Worm (Caenorhabditis elegans) whole organism, L3 larva: ENCODE measurements around the gene cyp-14A4.

Experiments
- R02D3.7 ChIP-seq: fragments of 150-350 bp; optimal IDR thresholded peaks from 2 replicates; lab custom pipeline; 2014; ENCODE audit warnings: missing biosample characterization, missing genetic modification characterization
- ZK546.5 ChIP-seq: sonication (generic microtip); optimal IDR thresholded peaks from 2 replicates; lab custom pipeline; 2017; ENCODE audit warnings: missing biosample characterization, missing genetic modification characterization
- aly-2 ChIP-seq: fragments of 150-350 bp; optimal IDR thresholded peaks from 2 replicates; lab custom pipeline; 2014; ENCODE audit warnings: missing biosample characterization, missing genetic modification characterization
- ama-1 ChIP-seq: fragments of 150-350 bp; optimal IDR thresholded peaks from 2 replicates; lab custom pipeline; 2018
- ceh-16 ChIP-seq: sonication (generic microtip); optimal IDR thresholded peaks from 2 replicates; lab custom pipeline; 2017; ENCODE audit warnings: missing biosample characterization, missing genetic modification characterization
- ceh-28 ChIP-seq: fragments of 150-350 bp; optimal IDR thresholded peaks from 2 replicates; lab custom pipeline; 2014; ENCODE audit warnings: missing biosample characterization, missing genetic modification reagents, missing genetic modification characterization
- ceh-82 ChIP-seq: fragments of 150-350 bp; optimal IDR thresholded peaks from 2 replicates; lab custom pipeline; 2014; ENCODE audit warnings: missing biosample characterization, missing genetic modification characterization
- daf-12 ChIP-seq: fragments of 150-350 bp; optimal IDR thresholded peaks from 2 replicates; lab custom pipeline; 2014; ENCODE audit warnings: missing biosample characterization, missing genetic modification reagents, missing genetic modification characterization
- egl-27 ChIP-seq: sonication (generic microtip); optimal IDR thresholded peaks from 4 replicates; lab custom pipeline; 2017; ENCODE audit warnings: missing biosample characterization, missing genetic modification reagents, missing genetic modification characterization
- egl-5 ChIP-seq: fragments of 150-350 bp; optimal IDR thresholded peaks from 2 replicates; lab custom pipeline; 2017; ENCODE audit warnings: missing biosample characterization, missing genetic modification reagents, missing genetic modification characterization, inconsistent platforms
- elt-1 ChIP-seq: fragments of 150-350 bp; optimal IDR thresholded peaks from 2 replicates; lab custom pipeline; 2014; ENCODE audit warnings: missing biosample characterization, missing genetic modification characterization
- elt-2 ChIP-seq: sonication (generic microtip); optimal IDR thresholded peaks from 2 replicates; lab custom pipeline; 2016; ENCODE audit warnings: missing genetic modification reagents, mild to moderate bottlenecking, missing genetic modification characterization, missing compliant biosample characterization
- elt-3 ChIP-seq, 3 experiments: fragments of 150-350 bp in 1 of 3; sonication (generic microtip) in 2 of 3; optimal IDR thresholded peaks; 2 replicates in 2 of 3; 4 replicates in 1 of 3; lab custom pipeline; 2014 to 2017; ENCODE audit warnings: missing biosample characterization in 3 of 3, missing genetic modification characterization in 3 of 3
- eor-1 ChIP-seq, 2 experiments: fragments of 150-350 bp; optimal IDR thresholded peaks; 2 replicates each; lab custom pipeline; 2014 to 2018; ENCODE audit warnings: missing biosample characterization in 2 of 2, missing genetic modification characterization in 2 of 2
- fkh-10 ChIP-seq: sonication (generic microtip); optimal IDR thresholded peaks from 2 replicates; lab custom pipeline; 2017; ENCODE audit warnings: missing biosample characterization, missing genetic modification reagents, missing genetic modification characterization
- fkh-2 ChIP-seq: fragments of 150-350 bp; optimal IDR thresholded peaks from 2 replicates; lab custom pipeline; 2014; ENCODE audit warnings: missing biosample characterization, missing genetic modification reagents, missing genetic modification characterization
- fos-1 ChIP-seq: fragments of 150-350 bp; optimal IDR thresholded peaks from 2 replicates; lab custom pipeline; 2014; ENCODE audit warnings: missing biosample characterization, missing genetic modification characterization
- hmg-11 ChIP-seq: sonication (generic microtip); optimal IDR thresholded peaks from 2 replicates; lab custom pipeline; 2016; ENCODE audit warnings: missing genetic modification characterization, missing compliant biosample characterization
- jun-1 ChIP-seq: fragments of 150-350 bp; optimal IDR thresholded peaks from 2 replicates; lab custom pipeline; 2014; ENCODE audit warnings: missing biosample characterization, missing genetic modification reagents, missing genetic modification characterization
- lin-15B ChIP-seq: fragments of 150-350 bp; optimal IDR thresholded peaks from 2 replicates; lab custom pipeline; 2014; ENCODE audit warnings: missing biosample characterization, missing genetic modification characterization
- lin-39 ChIP-seq: fragments of 150-350 bp; optimal IDR thresholded peaks from 2 replicates; lab custom pipeline; 2018; ENCODE audit warnings: missing biosample characterization, missing genetic modification reagents, missing genetic modification characterization
- lsy-12 ChIP-seq: sonication (generic microtip); optimal IDR thresholded peaks from 2 replicates; lab custom pipeline; 2016; ENCODE audit warnings: mild to moderate bottlenecking, missing genetic modification characterization, missing compliant biosample characterization
- mdl-1 ChIP-seq: fragments of 150-350 bp; optimal IDR thresholded peaks from 2 replicates; lab custom pipeline; 2014; ENCODE audit warnings: missing biosample characterization, missing genetic modification characterization
- mml-1 ChIP-seq: fragments of 150-350 bp; sonication (generic microtip); optimal IDR thresholded peaks from 3 replicates; lab custom pipeline; 2014; ENCODE audit warnings: missing biosample characterization, missing genetic modification characterization
- nfya-1 ChIP-seq: sonication (generic microtip); optimal IDR thresholded peaks from 2 replicates; lab custom pipeline; 2017; ENCODE audit warnings: missing genetic modification characterization, mild to moderate bottlenecking, missing compliant biosample characterization, antibody characterized with exemption, moderate library complexity; ENCODE audit not compliant: insufficient read depth
- nhr-11 ChIP-seq: fragments of 150-350 bp; optimal IDR thresholded peaks from 2 replicates; lab custom pipeline; 2014; ENCODE audit warnings: missing biosample characterization, missing genetic modification characterization
- nhr-12 ChIP-seq: fragments of 150-350 bp; optimal IDR thresholded peaks from 2 replicates; lab custom pipeline; 2014; ENCODE audit warnings: missing biosample characterization, missing genetic modification characterization
- nhr-23 ChIP-seq: fragments of 150-350 bp; optimal IDR thresholded peaks from 2 replicates; lab custom pipeline; 2014; ENCODE audit warnings: missing biosample characterization, missing genetic modification reagents, missing genetic modification characterization
- nhr-237 ChIP-seq: fragments of 150-350 bp; optimal IDR thresholded peaks from 2 replicates; lab custom pipeline; 2014; ENCODE audit warnings: missing biosample characterization, missing genetic modification characterization
- nhr-25 ChIP-seq: sonication (generic microtip); optimal IDR thresholded peaks from 2 replicates; lab custom pipeline; 2017; ENCODE audit warnings: missing biosample characterization, missing genetic modification characterization
- nhr-28 ChIP-seq: fragments of 150-350 bp; optimal IDR thresholded peaks from 2 replicates; lab custom pipeline; 2014; ENCODE audit warnings: missing biosample characterization, missing genetic modification characterization
- nhr-43 ChIP-seq: sonication (generic microtip); optimal IDR thresholded peaks from 2 replicates; lab custom pipeline; 2016; ENCODE audit warnings: mild to moderate bottlenecking, missing genetic modification characterization, missing compliant biosample characterization; ENCODE audit not compliant: poor library complexity, severe bottlenecking
- nhr-67 ChIP-seq: fragments of 150-350 bp; optimal IDR thresholded peaks from 2 replicates; lab custom pipeline; 2014; ENCODE audit warnings: missing biosample characterization, missing genetic modification characterization
- nhr-77 ChIP-seq: fragments of 150-350 bp; optimal IDR thresholded peaks from 2 replicates; lab custom pipeline; 2014; ENCODE audit warnings: missing biosample characterization, missing genetic modification characterization
- pha-4 ChIP-seq: fragments of 150-350 bp; optimal IDR thresholded peaks from 2 replicates; lab custom pipeline; 2014; ENCODE audit warnings: missing biosample characterization, missing genetic modification reagents, missing genetic modification characterization
- pqm-1 ChIP-seq: fragments of 150-350 bp; optimal IDR thresholded peaks from 2 replicates; lab custom pipeline; 2017; ENCODE audit warnings: missing biosample characterization, missing genetic modification characterization, inconsistent platforms
- sea-2 ChIP-seq: fragments of 150-350 bp; sonication (generic microtip); optimal IDR thresholded peaks from 4 replicates; lab custom pipeline; 2014; ENCODE audit warnings: missing biosample characterization, missing genetic modification reagents, missing genetic modification characterization
- skn-1 ChIP-seq: fragments of 150-350 bp; optimal IDR thresholded peaks from 2 replicates; lab custom pipeline; 2014; ENCODE audit warnings: missing biosample characterization, missing genetic modification characterization
- snpc-4 ChIP-seq: fragments of 150-350 bp; optimal IDR thresholded peaks from 2 replicates; lab custom pipeline; 2014; ENCODE audit warnings: missing biosample characterization, missing genetic modification characterization
- tbx-2 ChIP-seq: sonication (generic microtip); optimal IDR thresholded peaks from 2 replicates; lab custom pipeline; 2016; ENCODE audit warnings: mild to moderate bottlenecking, missing genetic modification characterization, missing compliant biosample characterization
- unc-39 ChIP-seq: sonication (generic microtip); optimal IDR thresholded peaks from 4 replicates; lab custom pipeline; 2017; ENCODE audit warnings: missing biosample characterization, missing genetic modification characterization
- zag-1 ChIP-seq: fragments of 150-350 bp; optimal IDR thresholded peaks from 2 replicates; lab custom pipeline; 2014; ENCODE audit warnings: missing biosample characterization, missing genetic modification characterization
- ztf-11 ChIP-seq: fragments of 150-350 bp; optimal IDR thresholded peaks from 2 replicates; lab custom pipeline; 2014; ENCODE audit warnings: missing biosample characterization, missing genetic modification characterization
- ztf-4 ChIP-seq: fragments of 150-350 bp; optimal IDR thresholded peaks from 2 replicates; lab custom pipeline; 2014; ENCODE audit warnings: missing biosample characterization, missing genetic modification characterization

cyp-14A4 gene

DNA sequence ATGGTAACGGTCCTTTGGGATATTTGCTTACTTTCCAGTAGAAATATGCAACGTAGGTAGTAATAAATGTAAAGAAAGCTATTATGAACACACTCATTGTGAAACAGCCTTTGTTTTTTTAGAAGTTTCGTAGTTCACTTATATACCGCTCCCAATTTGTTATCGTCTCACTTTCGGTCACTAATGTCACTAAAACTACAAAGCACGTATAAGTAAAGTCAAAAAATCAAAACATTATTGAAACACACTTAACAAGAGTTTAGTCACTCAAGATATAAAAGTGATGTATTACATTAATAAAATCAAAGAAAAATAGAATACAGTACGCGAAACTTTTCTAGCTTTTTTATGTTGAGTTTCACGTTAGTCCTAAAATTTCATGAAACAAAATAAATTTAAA is 9.9 kb downstream of the cyp-14A4 start, which contains the start of gene cyp-14A3:
Gene cyp-14A3, minus strand, starts transcription at position 101 of the 400 bp plus-strand sequence.
- TF ChIP-seq ztf-4 (tag; lab: Kevin White, UChicago), result no peak
- TF ChIP-seq fkh-10 (GFP tag; lab: Kevin White, UChicago), result no peak
- no peak for TF ChIP-seq nhr-23 (tag; lab: Kevin White, UChicago)
- TF ChIP-seq sea-2 (GFP tag; lab: Kevin White, UChicago), result no peak
- TF ChIP-seq ZK546.5 (tag; lab: Kevin White, UChicago), result no peak
- no peak for TF ChIP-seq R02D3.7
- TF ChIP-seq lsy-12, result no peak
- no peak for TF ChIP-seq nhr-25 (tag; lab: Kevin White, UChicago)
- no peak for TF ChIP-seq pqm-1 (tag; lab: Kevin White, UChicago)
- no peak for TF ChIP-seq lin-15B (tag; lab: Kevin White, UChicago)

DNA sequence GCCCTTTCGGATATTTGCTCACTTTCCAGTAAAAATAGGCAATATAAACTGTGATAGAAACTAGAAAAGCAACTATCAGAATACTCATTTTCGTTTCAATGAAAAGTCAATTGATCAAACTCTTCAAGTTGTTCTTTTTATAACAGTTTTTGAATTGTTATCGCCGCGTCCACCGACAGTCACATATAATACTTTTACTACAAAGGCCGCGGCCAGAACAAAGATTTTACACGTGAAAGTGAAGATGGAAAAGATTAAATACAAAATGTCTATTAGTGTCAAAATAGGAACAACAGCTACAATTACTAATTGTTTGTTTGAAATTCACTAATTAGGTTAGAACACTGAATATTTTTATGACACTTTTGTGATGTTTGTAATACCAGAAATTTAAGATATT is 14.4 kb downstream of the cyp-14A4 start, which contains the start of gene cyp-14A2:
Gene cyp-14A2, minus strand, starts transcription at position 101 of the 400 bp plus-strand sequence.
- TF ChIP-seq lsy-12 (no peak), lin-15B (tag; lab: Kevin White, UChicago) (no peak), nhr-11 (tag; lab: Kevin White, UChicago) (no peak), hmg-11 (tag; lab: Kevin White, UChicago) (no peak), ceh-82 (tag; lab: Kevin White, UChicago) (no peak), jun-1 (tag; lab: Kevin White, UChicago) (no peak), elt-3 (tag; optimal IDR thresholded peaks at IDR 0.05; lab: Kevin White, UChicago) (no peak), unc-39 (tag; lab: Kevin White, UChicago) (no peak), aly-2 (tag; lab: Kevin White, UChicago) (no peak)

DNA sequence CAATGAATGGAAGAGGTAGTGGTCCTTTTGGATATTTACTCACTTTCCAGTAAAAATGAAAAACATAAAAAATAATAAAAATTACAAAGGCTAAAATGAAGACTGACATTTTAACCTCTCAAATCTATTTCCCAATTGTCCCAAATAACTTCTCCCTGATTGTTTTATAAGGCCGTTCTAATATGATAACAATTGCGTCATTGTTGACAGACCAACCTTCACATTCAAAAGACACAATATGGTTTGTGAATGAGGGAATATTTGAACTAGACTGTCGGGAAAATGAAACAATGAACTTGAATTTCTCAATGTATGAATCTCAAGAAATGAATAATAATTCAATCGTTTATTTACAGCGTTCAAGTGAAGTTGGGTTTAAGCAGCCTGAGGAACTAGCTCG is 16.8 kb downstream of the cyp-14A4 start, which contains the start of gene cyp-14A1:
Gene cyp-14A1, minus strand, starts transcription at position 126 of the 400 bp plus-strand sequence.
- TF ChIP-seq nhr-25 (tag; lab: Kevin White, UChicago) (no peak), nhr-23 (tag; lab: Kevin White, UChicago) (peak; percentile 26), egl-5 (no peak)

DNA sequence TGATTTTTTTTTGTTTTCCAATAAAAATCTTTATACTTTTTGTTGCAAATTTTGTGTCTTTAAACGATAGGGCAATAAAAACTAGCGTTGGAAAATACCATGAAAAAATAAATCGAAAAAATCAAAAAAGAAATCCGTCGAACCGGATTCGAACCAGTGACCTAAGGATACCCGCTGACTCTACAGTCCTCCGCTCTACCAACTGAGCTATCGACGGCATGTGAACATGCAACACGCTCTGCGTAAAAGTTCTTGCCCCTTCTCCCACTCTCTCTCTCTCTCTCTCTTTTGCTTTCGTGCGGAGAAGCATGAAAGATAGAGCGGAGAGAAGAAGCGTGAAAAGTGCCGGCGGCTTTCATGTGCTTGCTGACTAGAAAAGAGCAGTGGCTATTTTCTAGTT is 19.4 kb downstream of the cyp-14A4 start:
- TF ChIP-seq jun-1 (tag; lab: Kevin White, UChicago) (peak; percentile 55), ceh-16 (tag; lab: Kevin White, UChicago) (no peak), egl-5 (no peak), nhr-28 (tag; lab: Kevin White, UChicago) (no peak), lin-39 (peak; percentile 36), pqm-1 (tag; lab: Kevin White, UChicago) (no peak), ZK546.5 (tag; lab: Kevin White, UChicago) (no peak), ceh-28 (no peak), nhr-25 (tag; lab: Kevin White, UChicago) (no peak), fkh-2 (tag; lab: Kevin White, UChicago) (no peak), nhr-67 (tag; lab: Kevin White, UChicago) (no peak), R02D3.7 (no peak), nhr-12 (tag; lab: Kevin White, UChicago) (no peak), mdl-1 (tag; lab: Kevin White, UChicago) (no peak), daf-12 (tag; lab: Kevin White, UChicago) (no peak), snpc-4 (tag; lab: Kevin White, UChicago) (no peak), nhr-43 (tag; lab: Kevin White, UChicago) (peak; percentile 48), pha-4 (tag; lab: Kevin White, UChicago) (peak; percentile 57), zag-1 (tag; lab: Kevin White, UChicago) (no peak), elt-2 (peak; percentile 49), ceh-82 (tag; lab: Kevin White, UChicago) (peak; percentile 34), fkh-10 (GFP tag; lab: Kevin White, UChicago) (peak; percentile 23), egl-27 (tag; lab: Kevin White, UChicago) (no peak), skn-1 (peak; percentile 17), elt-3 (tag; optimal IDR thresholded peaks at IDR 0.05; lab: Kevin White, UChicago) (no peak), eor-1 (tag; optimal IDR thresholded peaks at IDR 0.05; lab: Kevin White, UChicago) (no peak), tbx-2 (tag; lab: Kevin White, UChicago) (peak; percentile 52), nfya-1 (no peak), ztf-11 (no peak), nhr-23 (tag; lab: Kevin White, UChicago) (peak; percentile 19), nhr-11 (tag; lab: Kevin White, UChicago) (no peak), nhr-77 (tag; lab: Kevin White, UChicago) (no peak), fos-1 (tag; lab: Kevin White, UChicago) (no peak), elt-1 (tag; lab: Kevin White, UChicago) (no peak), ztf-4 (tag; lab: Kevin White, UChicago) (no peak), lsy-12 (peak; percentile 55), lin-15B (tag; lab: Kevin White, UChicago) (no peak), ama-1 (lab: Kevin White, UChicago) (no peak), aly-2 (tag; lab: Kevin White, UChicago) (no peak), hmg-11 (tag; lab: Kevin White, UChicago) (peak; percentile 84), unc-39 (tag; lab: Kevin White, UChicago) (no peak), nhr-237 (tag; lab: Kevin White, UChicago) (no peak), mml-1 (tag; lab: Kevin White, UChicago) (no peak)
